Fruit fly (Drosophila melanogaster) whole organism, embryonic: ENCODE data around the gene RpL24-like.

Experiments
- Adf1 ChIP-seq: fragments of 200-800 bp; sonication (Bioruptor generic); IDR thresholded peaks from 2 replicates; pipeline ENCODE4 v1.3.6; 2022; ENCODE audit warnings: missing biosample characterization, missing genetic modification characterization
- CG1024 ChIP-seq: fragments of 200-800 bp; sonication (Bioruptor generic); IDR thresholded peaks from 2 replicates; pipeline ENCODE4 v1.3.6; 2022; ENCODE audit warnings: missing biosample characterization, missing genetic modification characterization
- CG10267 ChIP-seq: fragments of 200-800 bp; sonication (Bioruptor generic); optimal IDR thresholded peaks from 2 replicates; lab custom pipeline; 2018; ENCODE audit warnings: missing biosample characterization, mild to moderate bottlenecking, missing genetic modification characterization, moderate library complexity
- CG10959 ChIP-seq: fragments of 200-800 bp; sonication (Bioruptor generic); IDR thresholded peaks from 2 replicates; pipeline ENCODE4 v1.3.6; 2022; ENCODE audit warnings: missing biosample characterization, missing genetic modification characterization
- CG13624 ChIP-seq: fragments of 200-800 bp; sonication (Bioruptor generic); optimal IDR thresholded peaks from 2 replicates; lab custom pipeline; 2016; ENCODE audit warnings: missing biosample characterization, missing genetic modification characterization
- CG14667 ChIP-seq: fragments of 200-800 bp; sonication (Bioruptor generic); IDR thresholded peaks from 2 replicates; pipeline ENCODE4 v1.3.6; 2022; ENCODE audit warnings: missing biosample characterization, missing genetic modification characterization
- CG1603 ChIP-seq: fragments of 200-800 bp; sonication (Bioruptor generic); optimal IDR thresholded peaks from 2 replicates; lab custom pipeline; 2019; ENCODE audit warnings: missing biosample characterization, mild to moderate bottlenecking, missing genetic modification characterization, moderate library complexity
- CG16815 ChIP-seq: fragments of 200-800 bp; sonication (Bioruptor generic); optimal IDR thresholded peaks from 3 replicates; lab custom pipeline; 2017; ENCODE audit warnings: missing biosample characterization, mild to moderate bottlenecking, missing genetic modification characterization
- CG1832 ChIP-seq: fragments of 200-800 bp; sonication (Bioruptor generic); optimal IDR thresholded peaks from 2 replicates; lab custom pipeline; 2017; ENCODE audit warnings: missing biosample characterization, mild to moderate bottlenecking, missing genetic modification characterization, inconsistent platforms
- CG2889 ChIP-seq: fragments of 200-800 bp; sonication (Bioruptor generic); IDR thresholded peaks from 3 replicates; pipeline ENCODE4 v1.3.6; 2022; ENCODE audit warnings: missing biosample characterization, missing genetic modification characterization
- CG30020 ChIP-seq: fragments of 200-800 bp; optimal IDR thresholded peaks from 2 replicates; lab custom pipeline; 2019; ENCODE audit warnings: missing biosample characterization, mild to moderate bottlenecking, missing genetic modification characterization, moderate library complexity
- CG31224 ChIP-seq: fragments of 200-800 bp; sonication (Bioruptor generic); IDR thresholded peaks from 2 replicates; pipeline ENCODE4 v1.3.6; 2022; ENCODE audit warnings: missing biosample characterization, missing genetic modification characterization
- CG32532 ChIP-seq: fragments of 200-800 bp; sonication (Bioruptor generic); IDR thresholded peaks from 2 replicates; pipeline ENCODE4 v1.3.6; 2022; ENCODE audit warnings: missing biosample characterization, missing genetic modification characterization
- CG33213 ChIP-seq: fragments of 200-800 bp; sonication (Bioruptor generic); optimal IDR thresholded peaks from 3 replicates; lab custom pipeline; 2016; ENCODE audit warnings: missing biosample characterization, missing genetic modification characterization
- CG3407 ChIP-seq: fragments of 200-800 bp; sonication (Bioruptor generic); optimal IDR thresholded peaks from 2 replicates; lab custom pipeline; 2018; ENCODE audit warnings: missing biosample characterization, mild to moderate bottlenecking, missing genetic modification characterization
- CG3847 ChIP-seq: fragments of 200-800 bp; sonication (Bioruptor generic); IDR thresholded peaks from 2 replicates; pipeline ENCODE4 v1.3.6; 2022; ENCODE audit warnings: missing biosample characterization, missing genetic modification characterization
- CG4730 ChIP-seq: fragments of 200-800 bp; sonication (Bioruptor generic); IDR thresholded peaks from 2 replicates; pipeline ENCODE4 v1.3.6; 2022; ENCODE audit warnings: missing biosample characterization, missing genetic modification characterization
- CG8924 ChIP-seq: fragments of 200-800 bp; optimal IDR thresholded peaks from 3 replicates; lab custom pipeline; 2019; ENCODE audit warnings: missing biosample characterization, mild to moderate bottlenecking, missing genetic modification characterization, moderate library complexity
- CkIIα-i1 ChIP-seq: fragments of 200-800 bp; sonication (Bioruptor generic); IDR thresholded peaks from 2 replicates; pipeline ENCODE4 v1.3.6; 2022; ENCODE audit warnings: missing biosample characterization, missing genetic modification characterization
- Dfd ChIP-seq, 2 experiments: fragments of >200 bp; optimal IDR thresholded peaks; 2 replicates each; lab custom pipeline; 2017; ENCODE audit warnings: missing biosample characterization in 2 of 2, missing genetic modification characterization in 2 of 2
- Dip3 ChIP-seq: fragments of 200-800 bp; sonication (Bioruptor generic); optimal IDR thresholded peaks from 3 replicates; lab custom pipeline; 2016; ENCODE audit warnings: missing biosample characterization, missing genetic modification characterization
- Dll ChIP-seq: fragments of 200-800 bp; sonication (Bioruptor generic); IDR thresholded peaks from 4 replicates; pipeline ENCODE4 v1.3.6; 2022; ENCODE audit warnings: missing biosample characterization, missing genetic modification characterization; ENCODE audit not compliant: partially characterized antibody
- Doc3 ChIP-seq: fragments of 200-800 bp; sonication (Bioruptor generic); IDR thresholded peaks from 3 replicates; pipeline ENCODE4 v1.3.6; 2022; ENCODE audit warnings: missing biosample characterization, missing genetic modification characterization; ENCODE audit not compliant: partially characterized antibody
- Gsc ChIP-seq: fragments of 200-800 bp; sonication (Bioruptor generic); IDR thresholded peaks from 2 replicates; pipeline ENCODE4 v1.3.6; 2022; ENCODE audit warnings: missing biosample characterization, missing genetic modification characterization
- HLH54F ChIP-seq: fragments of 200-800 bp; sonication (Bioruptor generic); optimal IDR thresholded peaks from 3 replicates; lab custom pipeline; 2016; ENCODE audit warnings: missing biosample characterization, missing genetic modification characterization
- Hsf ChIP-seq: fragments of 200-800 bp; sonication (Bioruptor generic); optimal IDR thresholded peaks from 3 replicates; lab custom pipeline; 2016; ENCODE audit warnings: missing biosample characterization, missing genetic modification characterization
- Med ChIP-seq: fragments of 200-800 bp; sonication (Bioruptor generic); peaks from one replicate; lab custom pipeline; 2016; ENCODE audit warnings: missing biosample characterization, missing genetic modification characterization, mild to moderate bottlenecking, inconsistent platforms, moderate library complexity
- Mrtf ChIP-seq: fragments of 200-800 bp; sonication (Bioruptor generic); IDR thresholded peaks from 3 replicates; pipeline ENCODE4 v1.3.6; 2022; ENCODE audit warnings: missing biosample characterization, missing genetic modification characterization
- Neu2 ChIP-seq: fragments of 200-800 bp; sonication (Bioruptor generic); optimal IDR thresholded peaks from 3 replicates; lab custom pipeline; 2016; ENCODE audit warnings: missing biosample characterization, missing genetic modification characterization, borderline replicate concordance
- Oaz ChIP-seq: fragments of 200-800 bp; sonication (Bioruptor generic); IDR thresholded peaks from 2 replicates; pipeline ENCODE4 v1.3.6; 2022; ENCODE audit warnings: missing biosample characterization, missing genetic modification characterization
- Optix ChIP-seq: fragments of 200-800 bp; sonication (Bioruptor generic); IDR thresholded peaks from 3 replicates; pipeline ENCODE4 v1.3.6; 2022; ENCODE audit warnings: missing biosample characterization, missing genetic modification characterization
- PHDP ChIP-seq: fragments of 200-800 bp; sonication (Bioruptor generic); optimal IDR thresholded peaks from 3 replicates; lab custom pipeline; 2018; ENCODE audit warnings: missing biosample characterization, mild to moderate bottlenecking, missing genetic modification characterization, moderate library complexity
- Sry-δ ChIP-seq: fragments of 200-800 bp; sonication (Bioruptor generic); optimal IDR thresholded peaks from 2 replicates; lab custom pipeline; 2016; ENCODE audit warnings: missing biosample characterization, missing genetic modification characterization
- Xrp1 ChIP-seq: fragments of 200-800 bp; sonication (Bioruptor generic); IDR thresholded peaks from 2 replicates; pipeline ENCODE4 v1.3.6; 2022; ENCODE audit warnings: missing biosample characterization, missing genetic modification characterization
- ap ChIP-seq: fragments of 200-800 bp; sonication (Bioruptor generic); IDR thresholded peaks from 2 replicates; pipeline ENCODE4 v1.3.6; 2022; ENCODE audit warnings: missing biosample characterization, missing genetic modification characterization
- bcd ChIP-seq: fragments of 200-800 bp; sonication (Bioruptor generic); optimal IDR thresholded peaks from 2 replicates; lab custom pipeline; 2017; ENCODE audit warnings: missing biosample characterization, mild to moderate bottlenecking, missing genetic modification characterization
- chif ChIP-seq, 2 experiments: fragments of 200-800 bp; sonication (Bioruptor generic); optimal IDR thresholded peaks; 3 replicates each; lab custom pipeline; 2016; ENCODE audit warnings: missing biosample characterization in 2 of 2, missing genetic modification characterization in 2 of 2
- cwo ChIP-seq: fragments of 200-800 bp; sonication (Bioruptor generic); optimal IDR thresholded peaks from 3 replicates; lab custom pipeline; 2017; ENCODE audit warnings: missing biosample characterization, missing genetic modification characterization, mild to moderate bottlenecking, moderate library complexity, missing genetic modification reagents
- da ChIP-seq: fragments of 200-800 bp; sonication (Bioruptor generic); optimal IDR thresholded peaks from 2 replicates; lab custom pipeline; 2016; ENCODE audit warnings: missing biosample characterization, missing genetic modification characterization
- exex ChIP-seq: fragments of 200-800 bp; sonication (Bioruptor generic); optimal IDR thresholded peaks from 4 replicates; lab custom pipeline; 2018; ENCODE audit warnings: missing biosample characterization, mild to moderate bottlenecking, missing genetic modification characterization, moderate library complexity
- gcm ChIP-seq: fragments of 200-800 bp; sonication (Bioruptor generic); optimal IDR thresholded peaks from 2 replicates; lab custom pipeline; 2019; ENCODE audit warnings: missing biosample characterization, mild to moderate bottlenecking, missing genetic modification characterization, moderate library complexity
- gem ChIP-seq: fragments of 200-800 bp; sonication (Bioruptor generic); optimal IDR thresholded peaks from 2 replicates; lab custom pipeline; 2019; ENCODE audit warnings: missing biosample characterization, mild to moderate bottlenecking, missing genetic modification characterization, moderate library complexity
- klu ChIP-seq: fragments of 200-800 bp; sonication (Bioruptor generic); IDR thresholded peaks from 2 replicates; pipeline ENCODE4 v1.3.6; 2022; ENCODE audit warnings: missing biosample characterization, missing genetic modification characterization
- kni ChIP-seq: fragments of 200-800 bp; sonication (Bioruptor generic); optimal IDR thresholded peaks from 3 replicates; lab custom pipeline; 2017; ENCODE audit warnings: mild to moderate bottlenecking, missing biosample characterization, missing genetic modification reagents, missing genetic modification characterization
- prd ChIP-seq, 3 experiments: fragments of >200 bp in 2 of 3; fragments of 200-800 bp in 1 of 3; sonication (Bioruptor generic) in 1 of 3; optimal IDR thresholded peaks in 2 of 3; IDR thresholded peaks in 1 of 3; 2 replicates in 2 of 3; 3 replicates in 1 of 3; pipeline versions ENCODE4 v1.3.6 to Lab custom; 2017 to 2022; ENCODE audit warnings: missing biosample characterization in 1 of 3, missing genetic modification characterization in 1 of 3
- rib ChIP-seq: fragments of 200-800 bp; sonication (Bioruptor generic); IDR thresholded peaks from 2 replicates; pipeline ENCODE4 v1.3.6; 2022; ENCODE audit warnings: missing biosample characterization, missing genetic modification characterization
- sima ChIP-seq: fragments of 200-800 bp; sonication (Bioruptor generic); optimal IDR thresholded peaks from 2 replicates; lab custom pipeline; 2016; ENCODE audit warnings: missing biosample characterization, missing genetic modification characterization
- sna ChIP-seq: fragments of 200-800 bp; sonication (Bioruptor generic); IDR thresholded peaks from 2 replicates; pipeline ENCODE4 v1.3.6; 2022; ENCODE audit warnings: missing biosample characterization, missing genetic modification characterization; ENCODE audit not compliant: partially characterized antibody
- vfl ChIP-seq: fragments of 200-800 bp; sonication (Bioruptor generic); optimal IDR thresholded peaks from 2 replicates; lab custom pipeline; 2016; ENCODE audit warnings: missing biosample characterization, missing genetic modification characterization
- wek ChIP-seq: fragments of 200-800 bp; sonication (Bioruptor generic); optimal IDR thresholded peaks from 3 replicates; lab custom pipeline; 2018; ENCODE audit warnings: missing biosample characterization, mild to moderate bottlenecking, missing genetic modification characterization, moderate library complexity
- yki ChIP-seq: fragments of >200 bp; optimal IDR thresholded peaks from 3 replicates; lab custom pipeline; 2018

Gene RpL24-like

dm6 chr3R:11392805-11393204 lies 38.6 kb downstream of the RpL24-like start (continued):
- TF ChIP-seq CG14667 (GFP tag; lab: Robert Waterston, UW) (peak; percentile 44), sima (no peak), yki (lab: Kevin White, UChicago) (no peak), CG4730 (GFP tag; lab: Robert Waterston, UW) (peak; percentile 42; the same call in 1 of the 2 replicates), CG10267 (peak; percentile 50), Dip3 (GFP tag; lab: Kevin White, UChicago) (no peak), klu (GFP tag; lab: Robert Waterston, UW) (no peak), CG1832 (GFP tag; lab: Kevin White, UChicago) (peak; percentile 27), cwo (no peak), Med (GFP tag; lab: Kevin White, UChicago) (no peak), Xrp1 (peak; percentile 53; the same call in 1 of the 2 replicates), wek (peak; percentile 84), CG33213 (GFP tag; lab: Kevin White, UChicago) (peak; percentile 83), Doc3 (GFP tag; lab: Robert Waterston, UW) (no peak), CG2889 (no peak), exex (tag; lab: Kevin White, UChicago) (no peak), chif (GFP tag; optimal IDR thresholded peaks at IDR 0.05; lab: Kevin White, UChicago) (peak; percentile 33 to 75), CG1024 (GFP tag; lab: Robert Waterston, UW) (peak; percentile 55; the same call in 1 of the 2 replicates), bcd (GFP tag; lab: Kevin White, UChicago) (peak; percentile 80), Mrtf (peak; percentile 62; the same call in 2 of the 3 replicates), CG31224 (GFP tag; lab: Robert Waterston, UW) (0 out of 2 replicates have a peak, but pooled peaks have one; percentile 7), prd (optimal IDR thresholded peaks at IDR 0.05; lab: Kevin White, UChicago) (no peak), prd (GFP tag; IDR thresholded peaks at IDR 0.05; lab: Robert Waterston, UW) (peak; percentile 76; the same call in 2 of the 3 replicates), sna (GFP tag; lab: Robert Waterston, UW) (no peak), Dfd (GFP tag; optimal IDR thresholded peaks at IDR 0.05; lab: Kevin White, UChicago) (peak in 1 of 2 experiments; percentile 32), gcm (GFP tag; lab: Kevin White, UChicago) (no peak), CG3847 (GFP tag; lab: Robert Waterston, UW) (no peak), da (GFP tag; lab: Kevin White, UChicago) (peak; percentile 11), CG32532 (no peak), Optix (peak; percentile 65; the same call in 2 of the 3 replicates), Adf1 (no peak), CG30020 (tag; lab: Kevin White, UChicago) (no peak), PHDP (tag; lab: Kevin White, UChicago) (no peak), CG1603 (tag; lab: Kevin White, UChicago) (peak; percentile 88), rib (GFP tag; lab: Robert Waterston, UW) (no peak), Oaz (no peak), CG8924 (peak; percentile 39), CG3407 (GFP tag; lab: Kevin White, UChicago) (peak; percentile 63), CG13624 (GFP tag; lab: Kevin White, UChicago) (peak; percentile 46), Gsc (GFP tag; lab: Robert Waterston, UW) (0 out of 2 replicates have a peak, but pooled peaks have one; percentile 19), Sry-δ (GFP tag; lab: Kevin White, UChicago) (peak; percentile 5), CG10959 (GFP tag; lab: Robert Waterston, UW) (peak; percentile 82), gem (peak; percentile 48), vfl (GFP tag; lab: Kevin White, UChicago) (no peak), HLH54F (GFP tag; lab: Kevin White, UChicago) (no peak), ap (GFP tag; lab: Robert Waterston, UW) (peak; percentile 67), Neu2 (GFP tag; lab: Kevin White, UChicago) (peak; percentile 61), kni (no peak), Hsf (GFP tag; lab: Kevin White, UChicago) (peak; percentile 63), Dll (GFP tag; lab: Robert Waterston, UW) (no peak), CkIIα-i1 (GFP tag; lab: Robert Waterston, UW) (no peak), CG16815 (GFP tag; lab: Kevin White, UChicago) (peak; percentile 76)
